Fruit fly (Drosophila melanogaster): ENCODE measurements around the gene CG13023.

DNA sequence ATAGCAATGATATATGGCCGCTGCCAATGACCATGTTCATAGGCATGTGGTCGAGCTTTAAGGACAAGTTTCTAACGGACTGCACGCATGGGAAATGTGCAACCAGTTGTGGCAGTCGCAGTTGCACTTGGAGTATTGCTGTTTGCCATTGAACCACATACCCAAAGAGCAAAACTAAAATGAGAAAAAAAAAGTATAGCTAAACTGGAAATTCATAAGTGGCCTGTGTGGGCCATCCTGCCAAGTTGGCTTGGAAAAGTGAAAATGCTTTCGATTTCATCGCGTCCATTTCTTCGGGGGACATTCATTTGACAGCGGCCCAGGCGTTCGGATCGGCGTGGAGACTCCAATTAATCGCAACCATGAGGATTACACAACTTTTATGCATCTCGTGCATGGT lies 16.8 kb upstream of the CG13023 start, which contains the start of gene Obp73a:
- TF ChIP-seq pan (optimal IDR thresholded peaks at IDR 0.05) = no peak
- TF ChIP-seq CG8478 (optimal IDR thresholded peaks at IDR 0.05) = no peak
- no peak for TF ChIP-seq psq (optimal IDR thresholded peaks at IDR 0.05)
